Fruit fly (Drosophila melanogaster): ENCODE data around the gene Serinc.
A peak's percentile ranks its signal among the peaks of the same experiment; 100 is the strongest.

Serinc gene

DNA sequence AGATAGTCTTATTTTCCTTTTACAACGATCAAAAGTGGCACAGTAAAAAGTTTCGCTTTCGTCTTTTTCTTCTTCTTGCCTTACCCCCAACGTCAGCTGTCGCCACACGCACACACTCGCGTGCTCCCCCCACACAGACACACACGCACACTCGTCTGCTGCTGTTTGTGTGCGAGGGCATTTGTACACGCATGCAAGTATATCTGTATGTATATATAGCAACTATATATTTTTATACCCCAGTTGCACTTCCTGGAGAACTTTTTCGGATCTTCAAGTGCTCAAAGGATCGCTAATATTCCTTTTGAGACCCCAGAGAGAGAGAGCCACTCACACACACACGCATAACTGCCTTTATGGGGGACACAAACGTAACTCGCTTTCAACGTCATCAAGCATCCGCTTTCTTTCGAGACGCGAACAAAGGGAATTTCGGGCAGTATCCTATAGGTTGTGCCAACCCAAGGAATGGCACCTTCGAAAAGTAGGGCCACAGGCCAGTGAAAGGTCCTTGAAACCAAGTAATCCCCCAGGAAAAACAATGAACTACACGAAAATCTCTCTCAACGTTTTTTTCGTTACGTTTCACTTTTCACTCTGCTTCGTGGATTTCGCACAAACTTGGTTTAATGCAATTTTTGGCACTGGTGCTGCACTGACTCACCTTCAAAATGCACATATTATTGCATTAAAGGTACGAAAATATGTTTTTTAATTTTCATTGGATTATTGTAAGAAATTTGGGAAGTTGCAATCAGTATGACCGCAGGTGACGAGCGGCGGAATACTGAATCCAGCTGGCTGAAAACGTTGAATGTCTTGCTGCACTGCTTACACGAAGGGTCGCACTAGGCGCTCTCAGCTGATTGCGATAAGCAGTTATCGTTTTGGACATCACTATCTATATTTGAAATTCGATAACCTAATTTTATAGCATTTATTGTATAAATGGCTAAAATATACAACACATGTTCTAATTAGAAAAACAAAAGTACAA, 34.5 kb upstream of the Serinc start, which contains the start of gene roq:
Gene roq (minus strand): TSS at position 799 of the 997 bp plus-strand sequence.
- TF ChIP-seq Hr96 (GFP tag; optimal IDR thresholded peaks at IDR 0.05) (no peak), cnc (optimal IDR thresholded peaks at IDR 0.05) (no peak), Mnt (GFP tag; optimal IDR thresholded peaks at IDR 0.05) (peak; percentile 54), kay (GFP tag; ENCODE audit: borderline replicate concordance) (peak; percentile 82), bab1 (GFP tag; optimal IDR thresholded peaks at IDR 0.05) (peak; percentile 63), CG7101 (tag; optimal IDR thresholded peaks at IDR 0.05) (peak; percentile 24), cic (GFP tag; optimal IDR thresholded peaks at IDR 0.05) (peak; percentile 23), tj (GFP tag; optimal IDR thresholded peaks at IDR 0.05) (peak; percentile 11), CG1620 (GFP tag; optimal IDR thresholded peaks at IDR 0.05) (peak; percentile 33)

- TF ChIP-seq bab1 (GFP tag; optimal IDR thresholded peaks at IDR 0.05) (peak; percentile 75), Clk (GFP tag; optimal IDR thresholded peaks at IDR 0.05) (no peak), Crg-1 (GFP tag; optimal IDR thresholded peaks at IDR 0.05) (peak; percentile 60), pad (GFP tag; optimal IDR thresholded peaks at IDR 0.05) (peak; percentile 41), tj (GFP tag; optimal IDR thresholded peaks at IDR 0.05) (no peak), CG5204 (GFP tag; optimal IDR thresholded peaks at IDR 0.05) (no peak), CG7101 (tag; optimal IDR thresholded peaks at IDR 0.05) (peak; percentile 81), CG1620 (GFP tag; optimal IDR thresholded peaks at IDR 0.05) (peak; percentile 26), ovo (GFP tag; optimal IDR thresholded peaks at IDR 0.05) (no peak), cnc (optimal IDR thresholded peaks at IDR 0.05) (no peak), CG7045 (GFP tag; optimal IDR thresholded peaks at IDR 0.05) (peak; percentile 38), kay (GFP tag; ENCODE audit: borderline replicate concordance) (peak; percentile 62), cic (GFP tag; optimal IDR thresholded peaks at IDR 0.05) (no peak), CG14711 (tag; optimal IDR thresholded peaks at IDR 0.05) (peak; percentile 67), CG11617 (GFP tag; optimal IDR thresholded peaks at IDR 0.05) (peak; percentile 58), Hr96 (GFP tag; optimal IDR thresholded peaks at IDR 0.05) (peak; percentile 66), Mnt (GFP tag; optimal IDR thresholded peaks at IDR 0.05) (peak; percentile 30), CG12768 (GFP tag; optimal IDR thresholded peaks at IDR 0.05) (peak; percentile 81), CG33017 (tag; optimal IDR thresholded peaks at IDR 0.05) (peak; percentile 78), toe (GFP tag; optimal IDR thresholded peaks at IDR 0.05) (peak; percentile 73)
Observed at dm6 chr3L:16380770-16381169, 31.8 kb upstream of the Serinc start.

dm6 chr3L:16381184-16381797, 31.2 kb upstream of the Serinc start, which contains the start of gene Agpat4:
Gene Agpat4 (minus strand): TSS chr3L:16381570.
- TF ChIP-seq Mnt (GFP tag; optimal IDR thresholded peaks at IDR 0.05) (peak; percentile 3), CG5204 (GFP tag; optimal IDR thresholded peaks at IDR 0.05) (no peak), pad (GFP tag; optimal IDR thresholded peaks at IDR 0.05) (no peak), ovo (GFP tag; optimal IDR thresholded peaks at IDR 0.05) (peak; percentile 77), kay (GFP tag; ENCODE audit: borderline replicate concordance) (no peak), CG11617 (GFP tag; optimal IDR thresholded peaks at IDR 0.05) (no peak), cic (GFP tag; optimal IDR thresholded peaks at IDR 0.05) (peak; percentile 91), CG14711 (tag; optimal IDR thresholded peaks at IDR 0.05) (no peak)

DNA sequence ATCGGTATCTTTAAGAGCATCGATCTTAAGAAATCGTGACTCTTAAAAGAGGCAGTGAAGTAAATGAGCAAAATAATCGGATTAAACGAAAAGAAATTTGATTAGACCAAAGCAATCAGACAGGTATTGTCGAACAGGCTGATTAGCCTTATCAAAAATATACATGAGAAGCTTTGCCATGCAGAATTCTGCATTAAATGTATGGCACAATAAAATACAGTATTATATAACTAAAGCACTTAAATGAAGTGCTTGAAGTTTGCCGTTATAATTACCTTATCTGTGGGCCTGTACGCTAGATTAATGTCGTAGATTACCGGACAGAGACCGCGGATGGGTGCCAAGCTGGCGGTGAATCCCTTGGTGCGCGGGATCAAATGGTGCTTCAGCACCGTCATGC, 29.5 kb upstream of the Serinc start:
- TF ChIP-seq bab1 (GFP tag; optimal IDR thresholded peaks at IDR 0.05): no peak
- TF ChIP-seq CG7045 (GFP tag; optimal IDR thresholded peaks at IDR 0.05): no peak
- TF ChIP-seq kay (GFP tag; ENCODE audit: borderline replicate concordance): peak; percentile 50
- TF ChIP-seq ovo (GFP tag; optimal IDR thresholded peaks at IDR 0.05): peak; percentile 44
- TF ChIP-seq Crg-1 (GFP tag; optimal IDR thresholded peaks at IDR 0.05): no peak
- TF ChIP-seq CG1620 (GFP tag; optimal IDR thresholded peaks at IDR 0.05): no peak
- TF ChIP-seq pad (GFP tag; optimal IDR thresholded peaks at IDR 0.05): no peak

- TF ChIP-seq cic (GFP tag; optimal IDR thresholded peaks at IDR 0.05) (peak; percentile 84), CG12768 (GFP tag; optimal IDR thresholded peaks at IDR 0.05) (peak; percentile 39), CG1620 (GFP tag; optimal IDR thresholded peaks at IDR 0.05) (no peak), CG11617 (GFP tag; optimal IDR thresholded peaks at IDR 0.05) (no peak), kay (GFP tag; ENCODE audit: borderline replicate concordance) (peak; percentile 70), Mnt (GFP tag; optimal IDR thresholded peaks at IDR 0.05) (peak; percentile 59), Hr96 (GFP tag; optimal IDR thresholded peaks at IDR 0.05) (peak; percentile 27)
Observed at dm6 chr3L:16384145-16384705, 28.3 kb upstream of the Serinc start.

- TF ChIP-seq CG7101 (tag; optimal IDR thresholded peaks at IDR 0.05) (peak; percentile 42), CG12768 (GFP tag; optimal IDR thresholded peaks at IDR 0.05) (peak; percentile 54), CG7045 (GFP tag; optimal IDR thresholded peaks at IDR 0.05) (peak; percentile 50), pad (GFP tag; optimal IDR thresholded peaks at IDR 0.05) (peak; percentile 45), CG5204 (GFP tag; optimal IDR thresholded peaks at IDR 0.05) (no peak), ovo (GFP tag; optimal IDR thresholded peaks at IDR 0.05) (no peak), Hr96 (GFP tag; optimal IDR thresholded peaks at IDR 0.05) (no peak), toe (GFP tag; optimal IDR thresholded peaks at IDR 0.05) (no peak), cic (GFP tag; optimal IDR thresholded peaks at IDR 0.05) (peak; percentile 93), Crg-1 (GFP tag; optimal IDR thresholded peaks at IDR 0.05) (no peak), bab1 (GFP tag; optimal IDR thresholded peaks at IDR 0.05) (peak; percentile 86), CG1620 (GFP tag; optimal IDR thresholded peaks at IDR 0.05) (peak; percentile 3), tj (GFP tag; optimal IDR thresholded peaks at IDR 0.05) (peak; percentile 24), cnc (optimal IDR thresholded peaks at IDR 0.05) (no peak), CG33017 (tag; optimal IDR thresholded peaks at IDR 0.05) (peak; percentile 27), Mnt (GFP tag; optimal IDR thresholded peaks at IDR 0.05) (peak; percentile 96), Clk (GFP tag; optimal IDR thresholded peaks at IDR 0.05) (no peak), kay (GFP tag; ENCODE audit: borderline replicate concordance) (peak; percentile 89)
Observed at dm6 chr3L:16385252-16385879, 27.2 kb upstream of the Serinc start.
